Worm (Caenorhabditis elegans): ENCODE results near the gene txt-5.

txt-5 gene

ce11 chrV:7822655-7823054 lies 14.3 kb downstream of the txt-5 start (continued):
- TF ChIP-seq alr-1 (tag; optimal IDR thresholded peaks at IDR 0.05) (no peak), mab-5 (tag; optimal IDR thresholded peaks at IDR 0.05) (peak; percentile 56), nhr-12 (tag; optimal IDR thresholded peaks at IDR 0.05) (no peak), blmp-1 (tag; optimal IDR thresholded peaks at IDR 0.05; ENCODE audit: insufficient read depth) (no peak), peb-1 (tag; optimal IDR thresholded peaks at IDR 0.05) (no peak), Y55F3AM.14 (GFP tag; optimal IDR thresholded peaks at IDR 0.05) (no peak), R02D3.7 (tag; optimal IDR thresholded peaks at IDR 0.05) (no peak), unc-55 (GFP tag; optimal IDR thresholded peaks at IDR 0.05) (no peak), lin-11 (tag; optimal IDR thresholded peaks at IDR 0.05) (no peak), nhr-129 (tag; optimal IDR thresholded peaks at IDR 0.05) (peak; percentile 84), ZK546.5 (tag; optimal IDR thresholded peaks at IDR 0.05) (no peak), F13H6.1 (tag; optimal IDR thresholded peaks at IDR 0.05) (peak; percentile 82), nhr-237 (tag; optimal IDR thresholded peaks at IDR 0.05) (no peak), elt-1 (tag; optimal IDR thresholded peaks at IDR 0.05) (no peak)

DNA sequence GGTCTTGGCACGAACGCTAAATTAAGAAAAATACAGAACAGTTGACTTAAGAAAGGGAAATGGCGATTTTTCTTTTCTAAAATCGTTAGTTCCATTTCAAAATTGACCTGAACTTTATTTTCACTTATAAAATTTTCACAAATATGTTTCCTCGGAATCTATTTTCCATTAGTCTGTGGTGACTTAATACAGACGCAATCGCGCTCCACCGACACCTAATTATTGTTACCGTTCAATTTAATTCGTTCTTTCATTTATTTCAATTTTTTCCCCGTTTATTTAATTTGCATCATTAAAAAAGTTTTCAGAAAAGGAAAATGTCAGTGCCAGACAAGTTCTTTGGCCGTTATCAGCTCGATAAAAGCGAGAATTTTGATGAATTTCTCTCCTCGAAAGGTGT lies 16.7 kb downstream of the txt-5 start, which contains the start of gene lbp-4:
Gene lbp-4 (plus strand): TSS at position 309 of the 400 bp plus-strand sequence.
- TF ChIP-seq sma-9 (GFP tag; optimal IDR thresholded peaks at IDR 0.05) (peak; percentile 7), sma-9 (tag; optimal IDR thresholded peaks at IDR 0.05) (no peak), lsy-2 (tag; optimal IDR thresholded peaks at IDR 0.05) (peak in 1 of 2 experiments; percentile 64), nhr-129 (tag; optimal IDR thresholded peaks at IDR 0.05) (peak; percentile 24), crh-2 (tag; optimal IDR thresholded peaks at IDR 0.05) (peak; percentile 47), elt-1 (tag; optimal IDR thresholded peaks at IDR 0.05) (no peak), C34F6.9 (tag; optimal IDR thresholded peaks at IDR 0.05) (peak; percentile 71), nhr-237 (tag; optimal IDR thresholded peaks at IDR 0.05) (no peak), ztf-4 (tag; optimal IDR thresholded peaks at IDR 0.05) (no peak), gmeb-1 (tag; optimal IDR thresholded peaks at IDR 0.05) (peak; percentile 27), sma-3 (GFP tag; optimal IDR thresholded peaks at IDR 0.05) (peak; percentile 45), unc-62 (GFP tag; optimal IDR thresholded peaks at IDR 0.05) (no peak), nhr-23 (tag; optimal IDR thresholded peaks at IDR 0.05) (no peak), fos-1 (tag; optimal IDR thresholded peaks at IDR 0.05) (peak; percentile 50), unc-55 (GFP tag; optimal IDR thresholded peaks at IDR 0.05) (peak; percentile 71)

- no peak for TF ChIP-seq nhr-237 (tag; optimal IDR thresholded peaks at IDR 0.05)
- TF ChIP-seq unc-55 (GFP tag; optimal IDR thresholded peaks at IDR 0.05): peak; percentile 21
- TF ChIP-seq C34F6.9 (tag; optimal IDR thresholded peaks at IDR 0.05): peak; percentile 13
These were observed 17.3 kb downstream of the txt-5 start for ce11 chrV:7819585-7819984.

ce11 chrV:7816486-7816885 lies 20.4 kb downstream of the txt-5 start:
- TF ChIP-seq nhr-77 (tag; optimal IDR thresholded peaks at IDR 0.05) (no peak), ztf-11 (tag; optimal IDR thresholded peaks at IDR 0.05) (no peak), ceh-16 (tag; optimal IDR thresholded peaks at IDR 0.05) (no peak)

- no peak for TF ChIP-seq elt-3 (tag; optimal IDR thresholded peaks at IDR 0.05)
These were observed 22.3 kb downstream of the txt-5 start, which contains the start of gene ZK742.6 for ce11 chrV:7814601-7815000. Gene ZK742.6 (minus strand): TSS chrV:7814942.

- TF ChIP-seq egl-27 (tag; optimal IDR thresholded peaks at IDR 0.05) (no peak), ama-1 (optimal IDR thresholded peaks at IDR 0.05) (no peak), unc-39 (tag; optimal IDR thresholded peaks at IDR 0.05) (no peak), sma-9 (GFP tag; optimal IDR thresholded peaks at IDR 0.05) (peak; percentile 24), sma-9 (tag; optimal IDR thresholded peaks at IDR 0.05) (no peak), gmeb-1 (tag; optimal IDR thresholded peaks at IDR 0.05) (no peak), C34F6.9 (tag; optimal IDR thresholded peaks at IDR 0.05) (no peak), ztf-1 (GFP tag; conservative IDR thresholded peaks at IDR 0.05) (no peak)
These were observed 25.2 kb downstream of the txt-5 start, which contains the start of gene ZK742.4 for ce11 chrV:7811758-7812157. Gene ZK742.4 (minus strand): TSS chrV:7811792.

Data from whole organism, L2 larva.